Fruit fly (Drosophila melanogaster) whole organism, embryonic: ENCODE results near the gene CstF50.
A peak's percentile ranks its signal among the peaks of the same experiment; 100 is the strongest.

Experiments used
- ATbp ChIP-seq: fragments of 200-800 bp; sonication (Bioruptor generic); optimal IDR thresholded peaks from 2 replicates; lab custom pipeline; 2017; ENCODE audit warnings: missing biosample characterization, mild to moderate bottlenecking, missing genetic modification characterization, missing genetic modification reagents
- Atf-2 ChIP-seq: fragments of 200-800 bp; sonication (Bioruptor generic); optimal IDR thresholded peaks from 2 replicates; lab custom pipeline; 2016; ENCODE audit warnings: missing biosample characterization, missing genetic modification characterization
- Blimp-1 ChIP-seq: fragments of 200-800 bp; sonication (Bioruptor generic); optimal IDR thresholded peaks from 3 replicates; lab custom pipeline; 2018; ENCODE audit warnings: missing biosample characterization, missing genetic modification characterization, mild to moderate bottlenecking, moderate library complexity, missing genetic modification reagents
- CG11085 ChIP-seq: fragments of 200-800 bp; sonication (Bioruptor generic); IDR thresholded peaks from 2 replicates; pipeline ENCODE4 v1.3.6; 2022; ENCODE audit warnings: missing biosample characterization, missing genetic modification characterization
- CG11398 ChIP-seq: fragments of 200-800 bp; sonication (Bioruptor generic); optimal IDR thresholded peaks from 2 replicates; lab custom pipeline; 2016; ENCODE audit warnings: missing biosample characterization, missing genetic modification characterization
- CG12071 ChIP-seq: fragments of 200-800 bp; sonication (Bioruptor generic); optimal IDR thresholded peaks from 3 replicates; lab custom pipeline; 2018; ENCODE audit warnings: missing biosample characterization, mild to moderate bottlenecking, missing genetic modification characterization
- CG12299 ChIP-seq: fragments of 200-800 bp; sonication (Bioruptor generic); optimal IDR thresholded peaks from 2 replicates; lab custom pipeline; 2018; ENCODE audit warnings: missing biosample characterization, mild to moderate bottlenecking, missing genetic modification characterization
- CG12744 ChIP-seq: fragments of 200-800 bp; sonication (Bioruptor generic); optimal IDR thresholded peaks from 2 replicates; lab custom pipeline; 2016; ENCODE audit warnings: missing biosample characterization, missing genetic modification characterization
- CG13624 ChIP-seq: fragments of 200-800 bp; sonication (Bioruptor generic); optimal IDR thresholded peaks from 2 replicates; lab custom pipeline; 2016; ENCODE audit warnings: missing biosample characterization, missing genetic modification characterization
- CG1529 ChIP-seq: fragments of 200-800 bp; sonication (Bioruptor generic); optimal IDR thresholded peaks from 3 replicates; lab custom pipeline; 2018; ENCODE audit warnings: missing biosample characterization, missing genetic modification characterization
- CG15514 ChIP-seq: fragments of 200-800 bp; sonication (Bioruptor generic); optimal IDR thresholded peaks from 3 replicates; lab custom pipeline; 2017; ENCODE audit warnings: missing biosample characterization, missing genetic modification characterization, mild to moderate bottlenecking, moderate library complexity, missing genetic modification reagents
- CG15696 ChIP-seq: fragments of 200-800 bp; sonication (Bioruptor generic); optimal IDR thresholded peaks from 2 replicates; lab custom pipeline; 2019; ENCODE audit warnings: missing biosample characterization, mild to moderate bottlenecking, missing genetic modification characterization, moderate library complexity
- CG17328 ChIP-seq: fragments of 200-800 bp; sonication (Bioruptor generic); IDR thresholded peaks from 2 replicates; pipeline ENCODE4 v1.3.6; 2022; ENCODE audit warnings: missing biosample characterization, missing genetic modification characterization
- CG17361 ChIP-seq: fragments of 200-800 bp; sonication (Bioruptor generic); IDR thresholded peaks from 3 replicates; pipeline ENCODE4 v1.3.6; 2022; ENCODE audit warnings: missing biosample characterization, missing genetic modification characterization
- CG17802 ChIP-seq: fragments of 200-800 bp; sonication (Bioruptor generic); optimal IDR thresholded peaks from 2 replicates; lab custom pipeline; 2018; ENCODE audit warnings: missing biosample characterization, mild to moderate bottlenecking, missing genetic modification characterization, moderate library complexity
- CG18619 ChIP-seq: fragments of 200-800 bp; sonication (Bioruptor generic); optimal IDR thresholded peaks from 3 replicates; lab custom pipeline; 2017; ENCODE audit warnings: missing biosample characterization, mild to moderate bottlenecking, missing genetic modification characterization
- CG32772 ChIP-seq: fragments of 200-800 bp; sonication (Bioruptor generic); IDR thresholded peaks from 2 replicates; pipeline ENCODE4 v1.3.6; 2022; ENCODE audit warnings: missing biosample characterization, missing genetic modification characterization
- CG3995 ChIP-seq: fragments of 200-800 bp; sonication (Bioruptor generic); optimal IDR thresholded peaks from 3 replicates; lab custom pipeline; 2016; ENCODE audit warnings: missing biosample characterization, missing genetic modification characterization
- CG4730 ChIP-seq: fragments of 200-800 bp; sonication (Bioruptor generic); IDR thresholded peaks from 2 replicates; pipeline ENCODE4 v1.3.6; 2022; ENCODE audit warnings: missing biosample characterization, missing genetic modification characterization
- CG4820 ChIP-seq: fragments of 200-800 bp; sonication (Bioruptor generic); optimal IDR thresholded peaks from 3 replicates; lab custom pipeline; 2016; ENCODE audit warnings: missing biosample characterization, missing genetic modification characterization
- CG7928 ChIP-seq: fragments of 200-800 bp; sonication (Bioruptor generic); optimal IDR thresholded peaks from 2 replicates; lab custom pipeline; 2017; ENCODE audit warnings: missing biosample characterization, mild to moderate bottlenecking, missing genetic modification characterization
- CG8388 ChIP-seq: fragments of 200-800 bp; sonication (Bioruptor generic); optimal IDR thresholded peaks from 2 replicates; lab custom pipeline; 2019; ENCODE audit warnings: missing biosample characterization, mild to moderate bottlenecking, missing genetic modification characterization, moderate library complexity
- Camta ChIP-seq: fragments of 200-800 bp; sonication (Bioruptor generic); optimal IDR thresholded peaks from 2 replicates; lab custom pipeline; 2016; ENCODE audit warnings: missing biosample characterization, missing genetic modification characterization
- Dll ChIP-seq: fragments of 200-800 bp; sonication (Bioruptor generic); IDR thresholded peaks from 4 replicates; pipeline ENCODE4 v1.3.6; 2022; ENCODE audit warnings: missing biosample characterization, missing genetic modification characterization; ENCODE audit not compliant: partially characterized antibody
- Hand ChIP-seq: fragments of 200-800 bp; sonication (Bioruptor generic); optimal IDR thresholded peaks from 2 replicates; lab custom pipeline; 2017; ENCODE audit warnings: mild to moderate bottlenecking, missing biosample characterization, missing genetic modification reagents, missing genetic modification characterization
- HmgZ ChIP-seq: fragments of 200-800 bp; sonication (Bioruptor generic); optimal IDR thresholded peaks from 2 replicates; lab custom pipeline; 2018; ENCODE audit warnings: missing biosample characterization, mild to moderate bottlenecking, missing genetic modification characterization
- Kr ChIP-seq: fragments of 200-800 bp; sonication (Bioruptor generic); optimal IDR thresholded peaks from 2 replicates; lab custom pipeline; 2017; ENCODE audit warnings: missing biosample characterization, mild to moderate bottlenecking, missing genetic modification characterization
- MTF-1 ChIP-seq: fragments of 200-800 bp; sonication (Bioruptor generic); optimal IDR thresholded peaks from 2 replicates; lab custom pipeline; 2018; ENCODE audit warnings: missing biosample characterization, mild to moderate bottlenecking, missing genetic modification characterization, borderline replicate concordance
- Mes4 ChIP-seq: fragments of 200-800 bp; sonication (Bioruptor generic); optimal IDR thresholded peaks from 2 replicates; lab custom pipeline; 2016; ENCODE audit warnings: missing biosample characterization, missing genetic modification characterization
- Nf-YA ChIP-seq: fragments of 200-800 bp; sonication (Bioruptor generic); IDR thresholded peaks from 2 replicates; pipeline ENCODE4 v1.3.6; 2022; ENCODE audit warnings: missing biosample characterization, missing genetic modification characterization
- Pdp1 ChIP-seq, 2 experiments: fragments of 200-800 bp; sonication (Bioruptor generic); optimal IDR thresholded peaks; 3 replicates each; lab custom pipeline; 2016; ENCODE audit warnings: missing biosample characterization in 2 of 2, missing genetic modification characterization in 2 of 2, mild to moderate bottlenecking in 1 of 2, moderate library complexity in 1 of 2
- Stat92E ChIP-seq, 3 experiments: fragments of >200 bp in 2 of 3; fragments of 200-800 bp in 1 of 3; sonication (Bioruptor generic) in 1 of 3; optimal IDR thresholded peaks; 2 replicates each; lab custom pipeline; 2017 to 2019; ENCODE audit warnings: missing biosample characterization in 3 of 3, missing genetic modification characterization in 3 of 3, mild to moderate bottlenecking in 1 of 3, moderate library complexity in 1 of 3
- TFAM ChIP-seq: fragments of 200-800 bp; sonication (Bioruptor generic); optimal IDR thresholded peaks from 2 replicates; lab custom pipeline; 2017; ENCODE audit warnings: missing biosample characterization, missing genetic modification characterization, inconsistent platforms
- Vsx1 ChIP-seq: fragments of 200-800 bp; sonication (Bioruptor generic); optimal IDR thresholded peaks from 2 replicates; lab custom pipeline; 2017; ENCODE audit warnings: missing biosample characterization, mild to moderate bottlenecking, missing genetic modification characterization, missing genetic modification reagents
- Xrp1 ChIP-seq: fragments of 200-800 bp; sonication (Bioruptor generic); IDR thresholded peaks from 2 replicates; pipeline ENCODE4 v1.3.6; 2022; ENCODE audit warnings: missing biosample characterization, missing genetic modification characterization
- ash1 ChIP-seq: fragments of 200-800 bp; sonication (Bioruptor generic); optimal IDR thresholded peaks from 2 replicates; lab custom pipeline; 2018; ENCODE audit warnings: missing biosample characterization, mild to moderate bottlenecking, missing genetic modification characterization
- ato ChIP-seq: fragments of 200-800 bp; sonication (Bioruptor generic); IDR thresholded peaks from 2 replicates; pipeline ENCODE4 v1.3.6; 2022; ENCODE audit warnings: missing biosample characterization, missing genetic modification characterization; ENCODE audit not compliant: partially characterized antibody
- br ChIP-seq: fragments of >200 bp; optimal IDR thresholded peaks from 2 replicates; lab custom pipeline; 2017
- corto ChIP-seq: fragments of 200-800 bp; sonication (Bioruptor generic); optimal IDR thresholded peaks from 2 replicates; lab custom pipeline; 2016; ENCODE audit warnings: missing biosample characterization, mild to moderate bottlenecking, missing genetic modification characterization, moderate library complexity
- danr ChIP-seq: fragments of 200-800 bp; sonication (Bioruptor generic); IDR thresholded peaks from 2 replicates; pipeline ENCODE4 v1.3.6; 2022; ENCODE audit warnings: missing biosample characterization, missing genetic modification characterization
- dmrt11E ChIP-seq: fragments of 200-800 bp; sonication (Bioruptor generic); optimal IDR thresholded peaks from 3 replicates; lab custom pipeline; 2018; ENCODE audit warnings: missing biosample characterization, mild to moderate bottlenecking, missing genetic modification characterization, moderate library complexity
- grn ChIP-seq: fragments of 200-800 bp; sonication (Bioruptor generic); optimal IDR thresholded peaks from 3 replicates; lab custom pipeline; 2017; ENCODE audit warnings: missing biosample characterization, missing genetic modification characterization
- insv ChIP-seq, 2 experiments: fragments of 200-800 bp; sonication (Bioruptor generic); optimal IDR thresholded peaks; 3 replicates each; lab custom pipeline; 2016 to 2018; ENCODE audit warnings: missing biosample characterization in 2 of 2, missing genetic modification characterization in 2 of 2
- lbe ChIP-seq: fragments of 200-800 bp; sonication (Bioruptor generic); optimal IDR thresholded peaks from 2 replicates; lab custom pipeline; 2016; ENCODE audit warnings: missing biosample characterization, mild to moderate bottlenecking, missing genetic modification characterization
- maf-S ChIP-seq: fragments of 200-800 bp; sonication (Bioruptor generic); optimal IDR thresholded peaks from 2 replicates; lab custom pipeline; 2016; ENCODE audit warnings: missing biosample characterization, missing genetic modification characterization
- org-1 ChIP-seq: fragments of 200-800 bp; sonication (Bioruptor generic); optimal IDR thresholded peaks from 2 replicates; lab custom pipeline; 2017; ENCODE audit warnings: missing biosample characterization, missing genetic modification characterization
- ranshi ChIP-seq: fragments of 200-800 bp; sonication (Bioruptor generic); IDR thresholded peaks from 2 replicates; pipeline ENCODE4 v1.3.6; 2022; ENCODE audit warnings: missing biosample characterization, missing genetic modification characterization
- sr ChIP-seq: fragments of 200-800 bp; sonication (Bioruptor generic); IDR thresholded peaks from 3 replicates; pipeline ENCODE4 v1.3.6; 2022; ENCODE audit warnings: missing biosample characterization, missing genetic modification characterization
- tup ChIP-seq: fragments of 200-800 bp; sonication (Bioruptor generic); optimal IDR thresholded peaks from 2 replicates; lab custom pipeline; 2016; ENCODE audit warnings: missing biosample characterization, mild to moderate bottlenecking, missing genetic modification characterization, moderate library complexity
- vvl ChIP-seq: fragments of 200-800 bp; sonication (Bioruptor generic); IDR thresholded peaks from 2 replicates; pipeline ENCODE4 v1.3.6; 2022; ENCODE audit warnings: missing biosample characterization, missing genetic modification characterization
- zfh1 ChIP-seq: fragments of 200-800 bp; sonication (Bioruptor generic); IDR thresholded peaks from 3 replicates; pipeline ENCODE4 v1.3.6; 2022; ENCODE audit warnings: missing biosample characterization, missing genetic modification characterization

CstF50 gene

dm6 chr3R:31747429-31748048, 10.8 kb upstream of the CstF50 start, which contains the start of the genes nero and CG1910 (continued):
- TF ChIP-seq org-1 (GFP tag; lab: Kevin White, UChicago) (no peak), tup (GFP tag; lab: Kevin White, UChicago) (no peak), CG15514 (GFP tag; lab: Kevin White, UChicago) (peak; percentile 78), CG13624 (GFP tag; lab: Kevin White, UChicago) (no peak), CG3995 (peak; percentile 94), Blimp-1 (GFP tag; lab: Kevin White, UChicago) (no peak), CG12744 (GFP tag; lab: Kevin White, UChicago) (no peak), insv (GFP tag; optimal IDR thresholded peaks at IDR 0.05; lab: Kevin White, UChicago) (no peak), Hand (GFP tag; lab: Kevin White, UChicago) (no peak), CG1529 (no peak), grn (no peak), CG7928 (no peak), CG17802 (tag; lab: Kevin White, UChicago) (no peak), corto (GFP tag; lab: Kevin White, UChicago) (no peak), CG18619 (GFP tag; lab: Kevin White, UChicago) (no peak), Vsx1 (GFP tag; lab: Kevin White, UChicago) (no peak), MTF-1 (GFP tag; lab: Kevin White, UChicago) (no peak), CG11398 (GFP tag; lab: Kevin White, UChicago) (no peak), vvl (GFP tag; lab: Robert Waterston, UW) (no peak), Xrp1 (GFP tag; lab: Robert Waterston, UW) (no peak), TFAM (GFP tag; lab: Kevin White, UChicago) (no peak), maf-S (GFP tag; lab: Kevin White, UChicago) (peak; percentile 33), Nf-YA (GFP tag; lab: Robert Waterston, UW) (no peak), Mes4 (GFP tag; lab: Kevin White, UChicago) (no peak), CG12071 (no peak), sr (no peak), CG15696 (tag; lab: Kevin White, UChicago) (no peak), danr (GFP tag; lab: Robert Waterston, UW) (no peak), br (lab: Kevin White, UChicago) (no peak), ranshi (GFP tag; lab: Robert Waterston, UW) (no peak), CG17361 (GFP tag; lab: Robert Waterston, UW) (no peak), CG12299 (peak; percentile 42), CG17328 (GFP tag; lab: Robert Waterston, UW) (no peak), Pdp1 (GFP tag; optimal IDR thresholded peaks at IDR 0.05; lab: Kevin White, UChicago) (peak in 1 of 2 experiments; percentile 73), Stat92E (GFP tag; optimal IDR thresholded peaks at IDR 0.05; lab: Kevin White, UChicago) (no peak), Atf-2 (GFP tag; lab: Kevin White, UChicago) (no peak), ash1 (GFP tag; lab: Kevin White, UChicago) (no peak), zfh1 (GFP tag; lab: Robert Waterston, UW) (no peak), CG4730 (GFP tag; lab: Robert Waterston, UW) (no peak), dmrt11E (tag; lab: Kevin White, UChicago) (no peak), lbe (no peak), CG11085 (no peak), ato (GFP tag; lab: Robert Waterston, UW) (no peak), CG4820 (GFP tag; lab: Kevin White, UChicago) (no peak), Dll (no peak), ATbp (GFP tag; lab: Kevin White, UChicago) (no peak), CG32772 (GFP tag; lab: Robert Waterston, UW) (no peak), CG8388 (GFP tag; lab: Kevin White, UChicago) (peak; percentile 10), Kr (GFP tag; lab: Kevin White, UChicago) (peak; percentile 3), HmgZ (tag; lab: Kevin White, UChicago) (peak; percentile 77), Camta (GFP tag; lab: Kevin White, UChicago) (no peak)
